Fruit fly (Drosophila melanogaster) whole organism, embryonic: ENCODE data around the gene fiz.
A peak's percentile ranks its signal among the peaks of the same experiment; 100 is the strongest.

Source experiments
- Blimp-1 ChIP-seq: fragments of 200-800 bp; sonication (Bioruptor generic); optimal IDR thresholded peaks from 3 replicates; lab custom pipeline; 2018; ENCODE audit warnings: missing biosample characterization, missing genetic modification characterization, mild to moderate bottlenecking, moderate library complexity, missing genetic modification reagents
- CG10267 ChIP-seq: fragments of 200-800 bp; sonication (Bioruptor generic); optimal IDR thresholded peaks from 2 replicates; lab custom pipeline; 2018; ENCODE audit warnings: missing biosample characterization, mild to moderate bottlenecking, missing genetic modification characterization, moderate library complexity
- CG10979 ChIP-seq: fragments of 200-800 bp; sonication (Bioruptor generic); optimal IDR thresholded peaks from 2 replicates; lab custom pipeline; 2018; ENCODE audit warnings: missing biosample characterization, mild to moderate bottlenecking, missing genetic modification characterization, moderate library complexity
- CG11504 ChIP-seq: fragments of 200-800 bp; sonication (Bioruptor generic); optimal IDR thresholded peaks from 3 replicates; lab custom pipeline; 2019; ENCODE audit warnings: missing biosample characterization, mild to moderate bottlenecking, missing genetic modification characterization, moderate library complexity
- CG11560 ChIP-seq: fragments of 200-800 bp; sonication (Bioruptor generic); IDR thresholded peaks from 3 replicates; pipeline ENCODE4 v1.3.6; 2022; ENCODE audit warnings: missing biosample characterization, missing genetic modification characterization
- CG13624 ChIP-seq: fragments of 200-800 bp; sonication (Bioruptor generic); optimal IDR thresholded peaks from 2 replicates; lab custom pipeline; 2016; ENCODE audit warnings: missing biosample characterization, missing genetic modification characterization
- CG15601 ChIP-seq: fragments of 200-800 bp; sonication (Bioruptor generic); optimal IDR thresholded peaks from 3 replicates; lab custom pipeline; 2019; ENCODE audit warnings: missing biosample characterization, mild to moderate bottlenecking, missing genetic modification characterization, moderate library complexity
- CG1647 ChIP-seq: fragments of 200-800 bp; sonication (Bioruptor generic); optimal IDR thresholded peaks from 3 replicates; lab custom pipeline; 2016; ENCODE audit warnings: missing biosample characterization, missing genetic modification characterization
- CG17829 ChIP-seq: fragments of 200-800 bp; optimal IDR thresholded peaks from 2 replicates; lab custom pipeline; 2019; ENCODE audit warnings: missing biosample characterization, mild to moderate bottlenecking, missing genetic modification characterization, moderate library complexity
- CG2120 ChIP-seq: fragments of 200-800 bp; sonication (Bioruptor generic); optimal IDR thresholded peaks from 3 replicates; lab custom pipeline; 2016; ENCODE audit warnings: missing biosample characterization, missing genetic modification characterization
- CG2875 ChIP-seq: fragments of 200-800 bp; sonication (Bioruptor generic); optimal IDR thresholded peaks from 2 replicates; lab custom pipeline; 2017; ENCODE audit warnings: missing biosample characterization, mild to moderate bottlenecking, missing genetic modification characterization, missing genetic modification reagents
- CG30403 ChIP-seq: fragments of 200-800 bp; sonication (Bioruptor generic); optimal IDR thresholded peaks from 3 replicates; lab custom pipeline; 2016; ENCODE audit warnings: missing biosample characterization, missing genetic modification characterization
- CG32532 ChIP-seq: fragments of 200-800 bp; sonication (Bioruptor generic); IDR thresholded peaks from 2 replicates; pipeline ENCODE4 v1.3.6; 2022; ENCODE audit warnings: missing biosample characterization, missing genetic modification characterization
- CG7928 ChIP-seq: fragments of 200-800 bp; sonication (Bioruptor generic); optimal IDR thresholded peaks from 2 replicates; lab custom pipeline; 2017; ENCODE audit warnings: missing biosample characterization, mild to moderate bottlenecking, missing genetic modification characterization
- CG8924 ChIP-seq: fragments of 200-800 bp; optimal IDR thresholded peaks from 3 replicates; lab custom pipeline; 2019; ENCODE audit warnings: missing biosample characterization, mild to moderate bottlenecking, missing genetic modification characterization, moderate library complexity
- CG9817 ChIP-seq: fragments of 200-800 bp; sonication (Bioruptor generic); optimal IDR thresholded peaks from 2 replicates; lab custom pipeline; 2018; ENCODE audit warnings: missing biosample characterization, mild to moderate bottlenecking, missing genetic modification characterization, moderate library complexity
- Chrac-16 ChIP-seq: fragments of 200-800 bp; sonication (Bioruptor generic); optimal IDR thresholded peaks from 3 replicates; lab custom pipeline; 2016; ENCODE audit warnings: missing biosample characterization, missing genetic modification characterization
- Dbx ChIP-seq: fragments of 200-800 bp; sonication (Bioruptor generic); IDR thresholded peaks from 3 replicates; pipeline ENCODE4 v1.3.6; 2022; ENCODE audit warnings: missing biosample characterization, missing genetic modification characterization
- Dll ChIP-seq: fragments of 200-800 bp; sonication (Bioruptor generic); IDR thresholded peaks from 4 replicates; pipeline ENCODE4 v1.3.6; 2022; ENCODE audit warnings: missing biosample characterization, missing genetic modification characterization; ENCODE audit not compliant: partially characterized antibody
- Doc2 ChIP-seq: fragments of 200-800 bp; sonication (Bioruptor generic); IDR thresholded peaks from 2 replicates; pipeline ENCODE4 v1.3.6; 2022; ENCODE audit warnings: missing biosample characterization, missing genetic modification characterization
- Drgx ChIP-seq: fragments of 200-800 bp; sonication (Bioruptor generic); IDR thresholded peaks from 2 replicates; pipeline ENCODE4 v1.3.6; 2022; ENCODE audit warnings: missing biosample characterization, missing genetic modification characterization
- E2f1 ChIP-seq: fragments of 200-800 bp; sonication (Bioruptor generic); IDR thresholded peaks from 2 replicates; pipeline ENCODE4 v1.3.6; 2022; ENCODE audit warnings: missing biosample characterization, missing genetic modification characterization
- Hsf ChIP-seq: fragments of 200-800 bp; sonication (Bioruptor generic); optimal IDR thresholded peaks from 3 replicates; lab custom pipeline; 2016; ENCODE audit warnings: missing biosample characterization, missing genetic modification characterization
- MBD-R2 ChIP-seq: fragments of 200-800 bp; sonication (Bioruptor generic); IDR thresholded peaks from 2 replicates; pipeline ENCODE4 v1.3.6; 2022; ENCODE audit warnings: missing biosample characterization, missing genetic modification characterization
- Meics ChIP-seq: fragments of 200-800 bp; sonication (Bioruptor generic); optimal IDR thresholded peaks from 2 replicates; lab custom pipeline; 2017; ENCODE audit warnings: missing biosample characterization, mild to moderate bottlenecking, missing genetic modification characterization
- Nf-YB ChIP-seq: fragments of 200-800 bp; sonication (Bioruptor generic); optimal IDR thresholded peaks from 3 replicates; lab custom pipeline; 2019; ENCODE audit warnings: missing biosample characterization, mild to moderate bottlenecking, missing genetic modification characterization, moderate library complexity
- PHDP ChIP-seq: fragments of 200-800 bp; sonication (Bioruptor generic); optimal IDR thresholded peaks from 3 replicates; lab custom pipeline; 2018; ENCODE audit warnings: missing biosample characterization, mild to moderate bottlenecking, missing genetic modification characterization, moderate library complexity
- Sox100B ChIP-seq: fragments of 200-800 bp; sonication (Bioruptor generic); optimal IDR thresholded peaks from 3 replicates; lab custom pipeline; 2018; ENCODE audit warnings: missing biosample characterization, mild to moderate bottlenecking, missing genetic modification characterization
- Taf1 ChIP-seq: fragments of 200-800 bp; sonication (Bioruptor generic); IDR thresholded peaks from 2 replicates; pipeline ENCODE4 v1.3.6; 2022; ENCODE audit warnings: missing biosample characterization, missing genetic modification characterization
- ac ChIP-seq: fragments of 200-800 bp; sonication (Bioruptor generic); optimal IDR thresholded peaks from 3 replicates; lab custom pipeline; 2017; ENCODE audit warnings: missing biosample characterization, mild to moderate bottlenecking, missing genetic modification characterization
- al ChIP-seq: fragments of 200-800 bp; sonication (Bioruptor generic); IDR thresholded peaks from 2 replicates; pipeline ENCODE4 v1.3.6; 2022; ENCODE audit warnings: missing biosample characterization, missing genetic modification characterization
- az2 ChIP-seq: fragments of 200-800 bp; sonication (Bioruptor generic); optimal IDR thresholded peaks from 3 replicates; lab custom pipeline; 2016; ENCODE audit warnings: missing biosample characterization, missing genetic modification characterization
- bbx ChIP-seq: fragments of 200-800 bp; sonication (Bioruptor generic); IDR thresholded peaks from 2 replicates; pipeline ENCODE4 v1.3.6; 2022; ENCODE audit warnings: missing biosample characterization, missing genetic modification characterization; ENCODE audit not compliant: partially characterized antibody
- chif ChIP-seq, 2 experiments: fragments of 200-800 bp; sonication (Bioruptor generic); optimal IDR thresholded peaks; 3 replicates each; lab custom pipeline; 2016; ENCODE audit warnings: missing biosample characterization in 2 of 2, missing genetic modification characterization in 2 of 2
- crol ChIP-seq: fragments of 200-800 bp; sonication (Bioruptor generic); IDR thresholded peaks from 2 replicates; pipeline ENCODE4 v1.3.6; 2022; ENCODE audit warnings: missing biosample characterization, missing genetic modification characterization
- en ChIP-seq: fragments of 200-800 bp; sonication (Bioruptor generic); optimal IDR thresholded peaks from 2 replicates; lab custom pipeline; 2016; ENCODE audit warnings: missing biosample characterization, missing genetic modification characterization
- esg ChIP-seq: fragments of 200-800 bp; sonication (Bioruptor generic); conservative IDR thresholded peaks from 2 replicates; pipeline ENCODE4 v1.3.6; 2022; ENCODE audit warnings: missing biosample characterization, missing genetic modification characterization
- gcm ChIP-seq: fragments of 200-800 bp; sonication (Bioruptor generic); optimal IDR thresholded peaks from 2 replicates; lab custom pipeline; 2019; ENCODE audit warnings: missing biosample characterization, mild to moderate bottlenecking, missing genetic modification characterization, moderate library complexity
- gem ChIP-seq: fragments of 200-800 bp; sonication (Bioruptor generic); optimal IDR thresholded peaks from 2 replicates; lab custom pipeline; 2019; ENCODE audit warnings: missing biosample characterization, mild to moderate bottlenecking, missing genetic modification characterization, moderate library complexity
- ind ChIP-seq: fragments of 200-800 bp; sonication (Bioruptor generic); optimal IDR thresholded peaks from 3 replicates; lab custom pipeline; 2016; ENCODE audit warnings: missing biosample characterization, missing genetic modification characterization
- klu ChIP-seq: fragments of 200-800 bp; sonication (Bioruptor generic); IDR thresholded peaks from 2 replicates; pipeline ENCODE4 v1.3.6; 2022; ENCODE audit warnings: missing biosample characterization, missing genetic modification characterization
- lbe ChIP-seq: fragments of 200-800 bp; sonication (Bioruptor generic); optimal IDR thresholded peaks from 2 replicates; lab custom pipeline; 2016; ENCODE audit warnings: missing biosample characterization, mild to moderate bottlenecking, missing genetic modification characterization
- lmd ChIP-seq: fragments of 200-800 bp; sonication (Bioruptor generic); IDR thresholded peaks from 2 replicates; pipeline ENCODE4 v1.3.6; 2022; ENCODE audit warnings: missing biosample characterization, missing genetic modification characterization
- tin ChIP-seq: fragments of 200-800 bp; sonication (Bioruptor generic); optimal IDR thresholded peaks from 3 replicates; lab custom pipeline; 2016; ENCODE audit warnings: missing biosample characterization, missing genetic modification characterization
- toy ChIP-seq: fragments of 200-800 bp; sonication (Bioruptor generic); IDR thresholded peaks from 2 replicates; pipeline ENCODE4 v1.3.6; 2022; ENCODE audit warnings: missing biosample characterization, missing genetic modification characterization
- trem ChIP-seq: fragments of 200-800 bp; optimal IDR thresholded peaks from 3 replicates; lab custom pipeline; 2019; ENCODE audit warnings: missing biosample characterization, mild to moderate bottlenecking, missing genetic modification characterization, moderate library complexity
- unpg ChIP-seq: fragments of 200-800 bp; sonication (Bioruptor generic); optimal IDR thresholded peaks from 3 replicates; lab custom pipeline; 2018; ENCODE audit warnings: missing biosample characterization, mild to moderate bottlenecking, missing genetic modification characterization, moderate library complexity
- vnd ChIP-seq: fragments of 200-800 bp; sonication (Bioruptor generic); IDR thresholded peaks from 3 replicates; pipeline ENCODE4 v1.3.6; 2022; ENCODE audit warnings: missing biosample characterization, missing genetic modification characterization; ENCODE audit not compliant: partially characterized antibody

Gene fiz

dm6 chrX:14955050-14955783 lies 45.7 kb upstream of the fiz start, which contains the start of the genes CG9030 and eag (continued):
- TF ChIP-seq CG17829 (tag; lab: Kevin White, UChicago) (no peak), CG2875 (no peak), Dll (GFP tag; lab: Robert Waterston, UW) (peak; percentile 88), al (GFP tag; lab: Robert Waterston, UW) (0 out of 2 replicates have a peak, but pooled peaks have one; percentile 6), E2f1 (GFP tag; lab: Robert Waterston, UW) (no peak), Taf1 (GFP tag; lab: Robert Waterston, UW) (no peak), Doc2 (GFP tag; lab: Robert Waterston, UW) (no peak), CG11560 (tag; lab: Robert Waterston, UW) (no peak), toy (GFP tag; lab: Robert Waterston, UW) (no peak), gcm (GFP tag; lab: Kevin White, UChicago) (no peak), lbe (GFP tag; lab: Kevin White, UChicago) (no peak), tin (no peak), MBD-R2 (GFP tag; lab: Robert Waterston, UW) (0 out of 2 replicates have a peak, but pooled peaks have one; percentile 14), Hsf (GFP tag; lab: Kevin White, UChicago) (no peak), CG32532 (GFP tag; lab: Robert Waterston, UW) (peak; percentile 22; the same call in 1 of the 2 replicates), chif (GFP tag; optimal IDR thresholded peaks at IDR 0.05; lab: Kevin White, UChicago) (no peak), ac (GFP tag; lab: Kevin White, UChicago) (no peak), esg (GFP tag; lab: Robert Waterston, UW) (no peak), CG13624 (GFP tag; lab: Kevin White, UChicago) (peak; percentile 27)

dm6 chrX:14953896-14954295 lies 44.4 kb upstream of the fiz start:
- TF ChIP-seq CG10979 (peak; percentile 6), lmd (GFP tag; lab: Robert Waterston, UW) (peak; percentile 19; the same call in 1 of the 2 replicates), CG2120 (no peak), CG15601 (tag; lab: Kevin White, UChicago) (peak; percentile 33), Chrac-16 (peak; percentile 22), Sox100B (GFP tag; lab: Kevin White, UChicago) (no peak), CG30403 (GFP tag; lab: Kevin White, UChicago) (peak; percentile 10), PHDP (peak; percentile 21), CG11504 (peak; percentile 31), az2 (GFP tag; lab: Kevin White, UChicago) (peak; percentile 31), en (GFP tag; lab: Kevin White, UChicago) (no peak), crol (GFP tag; lab: Robert Waterston, UW) (no peak), CG9817 (tag; lab: Kevin White, UChicago) (peak; percentile 27), trem (tag; lab: Kevin White, UChicago) (peak; percentile 34), vnd (GFP tag; lab: Robert Waterston, UW) (no peak), Dbx (GFP tag; lab: Robert Waterston, UW) (0 out of 3 replicates have a peak, but pooled peaks have one; percentile 21), unpg (GFP tag; lab: Kevin White, UChicago) (peak; percentile 6), tin (peak; percentile 21), klu (GFP tag; lab: Robert Waterston, UW) (no peak), Drgx (GFP tag; lab: Robert Waterston, UW) (no peak), gem (tag; lab: Kevin White, UChicago) (peak; percentile 45), Meics (GFP tag; lab: Kevin White, UChicago) (peak; percentile 44), Blimp-1 (GFP tag; lab: Kevin White, UChicago) (peak; percentile 92), ind (GFP tag; lab: Kevin White, UChicago) (peak; percentile 5), CG8924 (tag; lab: Kevin White, UChicago) (peak; percentile 28), CG1647 (GFP tag; lab: Kevin White, UChicago) (no peak), bbx (no peak), CG10267 (peak; percentile 25), Nf-YB (GFP tag; lab: Kevin White, UChicago) (no peak), CG7928 (no peak)
